Fruit fly (Drosophila melanogaster) whole organism, embryonic: ENCODE measurements around the gene CG31710.

Experiments used
- Bgb ChIP-seq: fragments of 200-800 bp; sonication (Bioruptor generic); IDR thresholded peaks from 2 replicates; pipeline ENCODE4 v1.3.6; 2022; ENCODE audit warnings: missing biosample characterization, missing genetic modification characterization; ENCODE audit not compliant: partially characterized antibody
- CG11695 ChIP-seq: fragments of 200-800 bp; sonication (Bioruptor generic); IDR thresholded peaks from 3 replicates; pipeline ENCODE4 v1.3.6; 2022; ENCODE audit warnings: missing biosample characterization, missing genetic modification characterization
- CG12219 ChIP-seq: fragments of 200-800 bp; sonication (Bioruptor generic); optimal IDR thresholded peaks from 3 replicates; lab custom pipeline; 2018; ENCODE audit warnings: missing biosample characterization, mild to moderate bottlenecking, missing genetic modification characterization
- CG14710 ChIP-seq: fragments of 200-800 bp; sonication (Bioruptor generic); optimal IDR thresholded peaks from 3 replicates; lab custom pipeline; 2019; ENCODE audit warnings: missing biosample characterization, mild to moderate bottlenecking, missing genetic modification characterization, moderate library complexity
- CG16815 ChIP-seq: fragments of 200-800 bp; sonication (Bioruptor generic); optimal IDR thresholded peaks from 3 replicates; lab custom pipeline; 2017; ENCODE audit warnings: missing biosample characterization, mild to moderate bottlenecking, missing genetic modification characterization
- CG2678 ChIP-seq: fragments of 200-800 bp; sonication (Bioruptor generic); optimal IDR thresholded peaks from 3 replicates; lab custom pipeline; 2019; ENCODE audit warnings: missing biosample characterization, mild to moderate bottlenecking, missing genetic modification characterization, moderate library complexity
- CG3065 ChIP-seq: fragments of 200-800 bp; sonication (Bioruptor generic); optimal IDR thresholded peaks from 2 replicates; lab custom pipeline; 2016; ENCODE audit warnings: missing biosample characterization, missing genetic modification characterization
- CG3163 ChIP-seq: fragments of 200-800 bp; sonication (Bioruptor generic); optimal IDR thresholded peaks from 3 replicates; lab custom pipeline; 2016; ENCODE audit warnings: missing biosample characterization, missing genetic modification characterization
- CG34376 ChIP-seq: fragments of 200-800 bp; sonication (Bioruptor generic); optimal IDR thresholded peaks from 2 replicates; lab custom pipeline; 2018; ENCODE audit warnings: missing biosample characterization, mild to moderate bottlenecking, missing genetic modification characterization
- CG4730 ChIP-seq: fragments of 200-800 bp; sonication (Bioruptor generic); IDR thresholded peaks from 2 replicates; pipeline ENCODE4 v1.3.6; 2022; ENCODE audit warnings: missing biosample characterization, missing genetic modification characterization
- CG9932 ChIP-seq: fragments of 200-800 bp; sonication (Bioruptor generic); IDR thresholded peaks from 2 replicates; pipeline ENCODE4 v1.3.6; 2022; ENCODE audit warnings: missing biosample characterization, missing genetic modification characterization
- Dek ChIP-seq: fragments of 200-800 bp; sonication (Bioruptor generic); optimal IDR thresholded peaks from 3 replicates; lab custom pipeline; 2019; ENCODE audit warnings: missing biosample characterization, mild to moderate bottlenecking, missing genetic modification characterization, moderate library complexity
- Dip2 ChIP-seq: fragments of 200-800 bp; sonication (Bioruptor generic); IDR thresholded peaks from 2 replicates; pipeline ENCODE4 v1.3.6; 2022; ENCODE audit warnings: missing biosample characterization, missing genetic modification characterization
- ERR ChIP-seq: fragments of 200-800 bp; sonication (Bioruptor generic); optimal IDR thresholded peaks from 2 replicates; lab custom pipeline; 2016; ENCODE audit warnings: missing biosample characterization, missing genetic modification characterization
- Ets65A ChIP-seq: fragments of 200-800 bp; sonication (Bioruptor generic); peaks from one replicate; lab custom pipeline; 2016; ENCODE audit warnings: missing biosample characterization, missing genetic modification characterization
- GATAe ChIP-seq: fragments of 200-800 bp; sonication (Bioruptor generic); conservative IDR thresholded peaks from 2 replicates; pipeline ENCODE4 v1.3.6; 2022; ENCODE audit warnings: missing biosample characterization, missing genetic modification characterization
- Kr ChIP-seq: fragments of 200-800 bp; sonication (Bioruptor generic); optimal IDR thresholded peaks from 2 replicates; lab custom pipeline; 2017; ENCODE audit warnings: missing biosample characterization, mild to moderate bottlenecking, missing genetic modification characterization
- Med ChIP-seq: fragments of 200-800 bp; sonication (Bioruptor generic); peaks from one replicate; lab custom pipeline; 2016; ENCODE audit warnings: missing biosample characterization, missing genetic modification characterization, mild to moderate bottlenecking, inconsistent platforms, moderate library complexity
- Poxn ChIP-seq: fragments of 200-800 bp; sonication (Bioruptor generic); IDR thresholded peaks from 2 replicates; pipeline ENCODE4 v1.3.6; 2022; ENCODE audit warnings: missing biosample characterization, missing genetic modification characterization
- Sox100B ChIP-seq: fragments of 200-800 bp; sonication (Bioruptor generic); optimal IDR thresholded peaks from 3 replicates; lab custom pipeline; 2018; ENCODE audit warnings: missing biosample characterization, mild to moderate bottlenecking, missing genetic modification characterization
- Taf1 ChIP-seq: fragments of 200-800 bp; sonication (Bioruptor generic); IDR thresholded peaks from 2 replicates; pipeline ENCODE4 v1.3.6; 2022; ENCODE audit warnings: missing biosample characterization, missing genetic modification characterization
- abd-A ChIP-seq: fragments of 200-800 bp; sonication (Bioruptor generic); optimal IDR thresholded peaks from 3 replicates; lab custom pipeline; 2019; ENCODE audit warnings: missing biosample characterization, mild to moderate bottlenecking, missing genetic modification characterization, moderate library complexity
- ase ChIP-seq: fragments of 200-800 bp; sonication (Bioruptor generic); IDR thresholded peaks from 3 replicates; pipeline ENCODE4 v1.3.6; 2022; ENCODE audit warnings: missing biosample characterization, missing genetic modification characterization
- cg ChIP-seq: fragments of 200-800 bp; sonication (Bioruptor generic); optimal IDR thresholded peaks from 3 replicates; lab custom pipeline; 2019; ENCODE audit warnings: missing biosample characterization, mild to moderate bottlenecking, missing genetic modification characterization, moderate library complexity
- crol ChIP-seq: fragments of 200-800 bp; sonication (Bioruptor generic); IDR thresholded peaks from 2 replicates; pipeline ENCODE4 v1.3.6; 2022; ENCODE audit warnings: missing biosample characterization, missing genetic modification characterization
- dysf ChIP-seq: fragments of 200-800 bp; sonication (Bioruptor generic); IDR thresholded peaks from 3 replicates; pipeline ENCODE4 v1.3.6; 2022; ENCODE audit warnings: missing biosample characterization, missing genetic modification characterization
- fd64A ChIP-seq: fragments of 200-800 bp; sonication (Bioruptor generic); optimal IDR thresholded peaks from 3 replicates; lab custom pipeline; 2018; ENCODE audit warnings: missing biosample characterization, mild to moderate bottlenecking, missing genetic modification characterization
- gce ChIP-seq: fragments of 200-800 bp; sonication (Bioruptor generic); IDR thresholded peaks from 3 replicates; pipeline ENCODE4 v1.3.6; 2022; ENCODE audit warnings: missing biosample characterization, missing genetic modification characterization
- gro ChIP-seq: fragments of 200-800 bp; sonication (Bioruptor generic); optimal IDR thresholded peaks from 2 replicates; lab custom pipeline; 2016; ENCODE audit warnings: missing biosample characterization, missing genetic modification characterization
- hb ChIP-seq: fragments of 200-800 bp; sonication (Bioruptor generic); IDR thresholded peaks from 3 replicates; pipeline ENCODE4 v1.3.6; 2022; ENCODE audit warnings: missing biosample characterization, missing genetic modification characterization; ENCODE audit not compliant: partially characterized antibody
- hth ChIP-seq: fragments of >200 bp; optimal IDR thresholded peaks from 2 replicates; lab custom pipeline; 2017; ENCODE audit warnings: inconsistent platforms
- insv ChIP-seq, 2 experiments: fragments of 200-800 bp; sonication (Bioruptor generic); optimal IDR thresholded peaks; 3 replicates each; lab custom pipeline; 2016 to 2018; ENCODE audit warnings: missing biosample characterization in 2 of 2, missing genetic modification characterization in 2 of 2
- onecut ChIP-seq: fragments of 200-800 bp; sonication (Bioruptor generic); IDR thresholded peaks from 2 replicates; pipeline ENCODE4 v1.3.6; 2022; ENCODE audit warnings: missing biosample characterization, missing genetic modification characterization
- pan ChIP-seq, 4 experiments: fragments of >200 bp in 3 of 4; fragments of 200-800 bp in 1 of 4; sonication (Bioruptor generic) in 1 of 4; optimal IDR thresholded peaks in 3 of 4; IDR thresholded peaks in 1 of 4; 2 replicates each; pipeline versions ENCODE4 v1.3.6 to Lab custom; 2017 to 2022; ENCODE audit warnings: missing biosample characterization in 2 of 4, missing genetic modification characterization in 2 of 4, mixed read lengths in 1 of 4
- run ChIP-seq: fragments of 200-800 bp; sonication (Bioruptor generic); optimal IDR thresholded peaks from 3 replicates; lab custom pipeline; 2018; ENCODE audit warnings: missing biosample characterization, mild to moderate bottlenecking, missing genetic modification characterization
- salm ChIP-seq: fragments of 200-800 bp; sonication (Bioruptor generic); optimal IDR thresholded peaks from 2 replicates; lab custom pipeline; 2018; ENCODE audit warnings: missing biosample characterization, mild to moderate bottlenecking, missing genetic modification characterization
- shn ChIP-seq: fragments of 200-800 bp; sonication (Bioruptor generic); optimal IDR thresholded peaks from 3 replicates; lab custom pipeline; 2016; ENCODE audit warnings: missing biosample characterization, missing genetic modification characterization
- sim ChIP-seq: fragments of 200-800 bp; sonication (Bioruptor generic); IDR thresholded peaks from 2 replicates; pipeline ENCODE4 v1.3.6; 2022; ENCODE audit warnings: missing biosample characterization, missing genetic modification characterization
- sr ChIP-seq: fragments of 200-800 bp; sonication (Bioruptor generic); IDR thresholded peaks from 3 replicates; pipeline ENCODE4 v1.3.6; 2022; ENCODE audit warnings: missing biosample characterization, missing genetic modification characterization
- yki ChIP-seq: fragments of >200 bp; optimal IDR thresholded peaks from 3 replicates; lab custom pipeline; 2018
- zfh1 ChIP-seq: fragments of 200-800 bp; sonication (Bioruptor generic); IDR thresholded peaks from 3 replicates; pipeline ENCODE4 v1.3.6; 2022; ENCODE audit warnings: missing biosample characterization, missing genetic modification characterization

Gene CG31710

dm6 chr2L:9754817-9755216, 49.1 kb upstream of the CG31710 start (continued):
- TF ChIP-seq sr (no peak), hth (lab: Kevin White, UChicago) (no peak), shn (no peak), dysf (GFP tag; lab: Robert Waterston, UW) (no peak), Dek (tag; lab: Kevin White, UChicago) (no peak), CG16815 (no peak), Med (GFP tag; lab: Kevin White, UChicago) (peak; percentile 37), Poxn (GFP tag; lab: Robert Waterston, UW) (no peak), sim (GFP tag; lab: Robert Waterston, UW) (no peak), Bgb (no peak), CG3065 (GFP tag; lab: Kevin White, UChicago) (no peak), CG9932 (GFP tag; lab: Robert Waterston, UW) (no peak), CG14710 (no peak), CG3163 (GFP tag; lab: Kevin White, UChicago) (no peak), gce (GFP tag; lab: Robert Waterston, UW) (no peak), zfh1 (GFP tag; lab: Robert Waterston, UW) (no peak), crol (GFP tag; lab: Robert Waterston, UW) (0 out of 2 replicates have a peak, but pooled peaks have one; percentile 2), CG2678 (peak; percentile 43), yki (lab: Kevin White, UChicago) (no peak), Sox100B (GFP tag; lab: Kevin White, UChicago) (no peak), fd64A (GFP tag; lab: Kevin White, UChicago) (no peak), CG34376 (no peak), ase (GFP tag; lab: Robert Waterston, UW) (no peak), ERR (GFP tag; lab: Kevin White, UChicago) (no peak), GATAe (GFP tag; lab: Robert Waterston, UW) (no peak), hb (GFP tag; lab: Robert Waterston, UW) (no peak), insv (GFP tag; optimal IDR thresholded peaks at IDR 0.05; lab: Kevin White, UChicago) (no peak), Taf1 (GFP tag; lab: Robert Waterston, UW) (no peak), CG4730 (GFP tag; lab: Robert Waterston, UW) (no peak), onecut (GFP tag; lab: Robert Waterston, UW) (no peak), pan (optimal IDR thresholded peaks at IDR 0.05; lab: Kevin White, UChicago) (no peak), pan (GFP tag; optimal IDR thresholded peaks at IDR 0.05 in 1 of 2, IDR thresholded peaks at IDR 0.05 in 1 of 2) (no peak), CG12219 (no peak), salm (tag; lab: Kevin White, UChicago) (no peak)

- TF ChIP-seq onecut (GFP tag; lab: Robert Waterston, UW) = peak; percentile 13; the same call in 1 of the 2 replicates
- TF ChIP-seq abd-A (tag; lab: Kevin White, UChicago) = peak; percentile 34
- TF ChIP-seq Ets65A (GFP tag; lab: Kevin White, UChicago) = peak; percentile 51
- TF ChIP-seq Kr = no peak
- no peak for TF ChIP-seq Dip2 (GFP tag; lab: Robert Waterston, UW)
- no peak for TF ChIP-seq run
- peak; percentile 9 for TF ChIP-seq cg (GFP tag; lab: Kevin White, UChicago)
- peak; percentile 67 for TF ChIP-seq crol (GFP tag; lab: Robert Waterston, UW)
- no peak for TF ChIP-seq gro (GFP tag; lab: Kevin White, UChicago)
- TF ChIP-seq CG11695 (GFP tag; lab: Robert Waterston, UW) = no peak
Measured at dm6 chr2L:9753357-9753756, 47.6 kb upstream of the CG31710 start.
